Fruit fly (Drosophila melanogaster) whole organism, embryonic: ENCODE measurements around the gene Gip.

Experiments
- CG11560 ChIP-seq: fragments of 200-800 bp; sonication (Bioruptor generic); IDR thresholded peaks from 3 replicates; pipeline ENCODE4 v1.3.6; 2022; ENCODE audit warnings: missing biosample characterization, missing genetic modification characterization
- CG18476 ChIP-seq: fragments of 200-800 bp; sonication (Bioruptor generic); optimal IDR thresholded peaks from 2 replicates; lab custom pipeline; 2016; ENCODE audit warnings: missing biosample characterization, mild to moderate bottlenecking, missing genetic modification characterization
- CG7839 ChIP-seq: fragments of 200-800 bp; sonication (Bioruptor generic); optimal IDR thresholded peaks from 3 replicates; lab custom pipeline; 2018; ENCODE audit warnings: missing biosample characterization, mild to moderate bottlenecking, missing genetic modification characterization, moderate library complexity
- H15 ChIP-seq: fragments of 200-800 bp; sonication (Bioruptor generic); IDR thresholded peaks from 3 replicates; pipeline ENCODE4 v1.3.6; 2022; ENCODE audit warnings: missing biosample characterization, missing genetic modification characterization
- Lpt ChIP-seq: fragments of >200 bp; optimal IDR thresholded peaks from 2 replicates; lab custom pipeline; 2018; ENCODE audit warnings: missing biosample characterization, missing genetic modification characterization

dm6 chrX:10367372-10367771, 37.7 kb upstream of the Gip start, which contains the start of gene CG32679:
- TF ChIP-seq CG7839 (tag; lab: Kevin White, UChicago) (no peak), CG18476 (GFP tag; lab: Kevin White, UChicago) (no peak), CG11560 (tag; lab: Robert Waterston, UW) (no peak), H15 (GFP tag; lab: Robert Waterston, UW) (no peak), Lpt (no peak)
